Fruit fly (Drosophila melanogaster): ENCODE results near the gene CG12061.

Gene CG12061

dm6 chrX:23007399-23007798 lies 28.5 kb upstream of the CG12061 start (continued):
- TF ChIP-seq Hey (tag; optimal IDR thresholded peaks at IDR 0.05) (no peak), sd (tag; optimal IDR thresholded peaks at IDR 0.05) (peak; percentile 11), CG6689 (GFP tag; IDR thresholded peaks at IDR 0.05) (0 out of 2 replicates have a peak, but pooled peaks have one; percentile 37), CG10267 (tag; optimal IDR thresholded peaks at IDR 0.05) (peak; percentile 60), CG6791 (GFP tag; IDR thresholded peaks at IDR 0.05; ENCODE audit: partially characterized antibody) (peak; percentile 99), CG4730 (GFP tag; IDR thresholded peaks at IDR 0.05) (no peak), Hr51 (GFP tag; optimal IDR thresholded peaks at IDR 0.05) (peak in 1 of 2 experiments; percentile 32), Blimp-1 (GFP tag; optimal IDR thresholded peaks at IDR 0.05) (peak; percentile 20), CG2202 (tag; optimal IDR thresholded peaks at IDR 0.05) (no peak), sob (GFP tag; IDR thresholded peaks at IDR 0.05) (peak; percentile 46; the same call in 1 of the 2 replicates), C15 (GFP tag; IDR thresholded peaks at IDR 0.05) (no peak), dysf (GFP tag; IDR thresholded peaks at IDR 0.05) (peak; percentile 52; the same call in 1 of the 3 replicates), chif (GFP tag; optimal IDR thresholded peaks at IDR 0.05) (no peak), row (GFP tag; IDR thresholded peaks at IDR 0.05) (peak; percentile 67), CG13775 (GFP tag; optimal IDR thresholded peaks at IDR 0.05) (peak; percentile 30), HmgZ (tag; optimal IDR thresholded peaks at IDR 0.05) (peak; percentile 54), chinmo (GFP tag; IDR thresholded peaks at IDR 0.05; ENCODE audit: partially characterized antibody) (peak; percentile 95), ab (GFP tag; optimal IDR thresholded peaks at IDR 0.05) (no peak), ap (GFP tag; IDR thresholded peaks at IDR 0.05) (0 out of 2 replicates have a peak, but pooled peaks have one; percentile 11), unc-4 (GFP tag; IDR thresholded peaks at IDR 0.05; ENCODE audit: partially characterized antibody) (peak; percentile 92), D19A (tag; optimal IDR thresholded peaks at IDR 0.05) (peak; percentile 2), fru (optimal IDR thresholded peaks at IDR 0.05) (no peak), Ptx1 (GFP tag; IDR thresholded peaks at IDR 0.05) (0 out of 2 replicates have a peak, but pooled peaks have one; percentile 27), CG31441 (GFP tag; IDR thresholded peaks at IDR 0.05) (0 out of 2 replicates have a peak, but pooled peaks have one; percentile 17), CG3847 (GFP tag; IDR thresholded peaks at IDR 0.05) (peak; percentile 50; the same call in 1 of the 2 replicates), H2.0 (GFP tag; IDR thresholded peaks at IDR 0.05) (0 out of 2 replicates have a peak, but pooled peaks have one; percentile 33), vvl (GFP tag; IDR thresholded peaks at IDR 0.05) (peak; percentile 40; the same call in 1 of the 2 replicates), CG7839 (tag; optimal IDR thresholded peaks at IDR 0.05) (peak; percentile 22), CoRest (tag; optimal IDR thresholded peaks at IDR 0.05) (peak; percentile 50), Rfx (GFP tag; IDR thresholded peaks at IDR 0.05) (peak; percentile 64), Fer3 (tag; optimal IDR thresholded peaks at IDR 0.05) (peak; percentile 9), CG7556 (GFP tag; optimal IDR thresholded peaks at IDR 0.05) (peak; percentile 12), HLH3B (GFP tag; IDR thresholded peaks at IDR 0.05) (no peak), dmrt11E (tag; optimal IDR thresholded peaks at IDR 0.05) (no peak), Dref (GFP tag; IDR thresholded peaks at IDR 0.05) (peak; percentile 94), CG17359 (tag; optimal IDR thresholded peaks at IDR 0.05) (peak; percentile 15), tna (GFP tag; IDR thresholded peaks at IDR 0.05; ENCODE audit: partially characterized antibody) (peak; percentile 98), CG8924 (tag; optimal IDR thresholded peaks at IDR 0.05) (peak; percentile 32), CG7963 (GFP tag; IDR thresholded peaks at IDR 0.05; ENCODE audit: partially characterized antibody) (peak; percentile 97), lab (GFP tag; optimal IDR thresholded peaks at IDR 0.05) (no peak), YL-1 (GFP tag; optimal IDR thresholded peaks at IDR 0.05) (peak; percentile 5), Xrp1 (GFP tag; IDR thresholded peaks at IDR 0.05) (0 out of 2 replicates have a peak, but pooled peaks have one; percentile 22), CG12744 (GFP tag; optimal IDR thresholded peaks at IDR 0.05) (no peak), Pdp1 (GFP tag; optimal IDR thresholded peaks at IDR 0.05) (peak in 1 of 2 experiments; percentile 13), CG30020 (tag; optimal IDR thresholded peaks at IDR 0.05) (peak; percentile 43), Abd-B (GFP tag; optimal IDR thresholded peaks at IDR 0.05) (peak; percentile 16), Trl (optimal IDR thresholded peaks at IDR 0.05) (no peak), Trl (GFP tag; optimal IDR thresholded peaks at IDR 0.05) (no peak), CG3995 (GFP tag; optimal IDR thresholded peaks at IDR 0.05) (peak; percentile 93), CG10321 (GFP tag; IDR thresholded peaks at IDR 0.05) (no peak)
